Fruit fly (Drosophila melanogaster): Measurements from ENCODE around the gene CG11378.

dm6 chrX:1197862-1198261 is 27.2 kb downstream of the CG11378 start:
- TF ChIP-seq CG8478 (optimal IDR thresholded peaks at IDR 0.05) (no peak), CTCF (optimal IDR thresholded peaks at IDR 0.05) (no peak)
